Worm (Caenorhabditis elegans) whole organism, midembryonic: ENCODE results near the gene Y48C3A.12.

Source experiments
- T22C8.4 ChIP-seq: fragments of 200-800 bp; sonication (Bioruptor generic); IDR thresholded peaks from 2 replicates; pipeline ENCODE4 v1.3.6; 2022; ENCODE audit warnings: missing genetic modification characterization, missing compliant biosample characterization
- cog-1 ChIP-seq: sonication (generic microtip); optimal IDR thresholded peaks from 2 replicates; lab custom pipeline; 2016; ENCODE audit warnings: missing genetic modification characterization, missing compliant biosample characterization
- klf-2 ChIP-seq: fragments of 200-800 bp; sonication (Bioruptor generic); conservative IDR thresholded peaks from 2 replicates; pipeline ENCODE4 v1.3.6; 2022; ENCODE audit warnings: missing genetic modification reagents, missing genetic modification characterization, missing compliant biosample characterization
- ref-1 ChIP-seq: fragments of 200-800 bp; sonication (Bioruptor generic); conservative IDR thresholded peaks from 2 replicates; pipeline ENCODE4 v1.3.6; 2022; ENCODE audit warnings: missing genetic modification reagents, missing genetic modification characterization, missing compliant biosample characterization
- tab-1 ChIP-seq: fragments of 200-800 bp; sonication (Bioruptor generic); IDR thresholded peaks from 2 replicates; pipeline ENCODE4 v1.3.6; 2022; ENCODE audit warnings: missing genetic modification characterization, missing compliant biosample characterization
- ztf-23 ChIP-seq: fragments of 200-800 bp; sonication (Bioruptor generic); IDR thresholded peaks from 2 replicates; pipeline ENCODE4 v1.3.6; 2022; ENCODE audit warnings: missing genetic modification reagents, missing genetic modification characterization, missing compliant biosample characterization
- ztf-29 ChIP-seq: fragments of 200-800 bp; sonication (Bioruptor generic); IDR thresholded peaks from 2 replicates; pipeline ENCODE4 v1.3.6; 2022; ENCODE audit warnings: missing genetic modification reagents, missing genetic modification characterization, missing compliant biosample characterization

- TF ChIP-seq ref-1 (GFP tag; lab: Robert Waterston, UW) (no peak), klf-2 (GFP tag; lab: Robert Waterston, UW) (no peak), ztf-29 (no peak), ztf-23 (GFP tag; lab: Robert Waterston, UW) (no peak), cog-1 (tag; lab: Kevin White, UChicago) (no peak), tab-1 (GFP tag; lab: Robert Waterston, UW) (no peak), T22C8.4 (GFP tag; lab: Robert Waterston, UW) (no peak)
Observed at ce11 chrII:13339984-13340383, 36.2 kb upstream of the Y48C3A.12 start.
